Worm (Caenorhabditis elegans) whole organism, late embryonic: ENCODE results near the gene grd-13.

Source experiments
- C08G9.2 ChIP-seq: sonication (generic microtip); optimal IDR thresholded peaks from 2 replicates; lab custom pipeline; 2016; ENCODE audit warnings: mild to moderate bottlenecking, missing genetic modification characterization, moderate library complexity, missing compliant biosample characterization
- C38D4.7 ChIP-seq: fragments of 200-800 bp; sonication (Bioruptor generic); optimal IDR thresholded peaks from 2 replicates; lab custom pipeline; 2018; ENCODE audit warnings: mild to moderate bottlenecking, missing genetic modification characterization, moderate library complexity, missing compliant biosample characterization
- F13H6.1 ChIP-seq: sonication (generic microtip); optimal IDR thresholded peaks from 2 replicates; lab custom pipeline; 2016; ENCODE audit warnings: missing genetic modification characterization, missing compliant biosample characterization
- K02D7.2 ChIP-seq: sonication (generic microtip); optimal IDR thresholded peaks from 2 replicates; lab custom pipeline; 2017; ENCODE audit warnings: mild to moderate bottlenecking, missing genetic modification characterization, missing compliant biosample characterization
- K09A11.1 ChIP-seq: sonication (generic microtip); optimal IDR thresholded peaks from 2 replicates; lab custom pipeline; 2017; ENCODE audit warnings: antibody characterized with exemption, mild to moderate bottlenecking, missing genetic modification characterization, missing compliant biosample characterization; ENCODE audit not compliant: insufficient read depth
- T23F11.4 ChIP-seq: fragments of 200-800 bp; sonication (Bioruptor generic); optimal IDR thresholded peaks from 2 replicates; lab custom pipeline; 2018; ENCODE audit warnings: mild to moderate bottlenecking, missing genetic modification characterization, missing compliant biosample characterization
- ama-1 ChIP-seq: fragments of 150-350 bp; optimal IDR thresholded peaks from 2 replicates; lab custom pipeline; 2014
- ceh-14 ChIP-seq: sonication (generic microtip); optimal IDR thresholded peaks from 2 replicates; lab custom pipeline; 2016; ENCODE audit warnings: missing genotype, missing genetic modification characterization, missing compliant biosample characterization
- ceh-18 ChIP-seq: sonication (generic microtip); optimal IDR thresholded peaks from 2 replicates; lab custom pipeline; 2016; ENCODE audit warnings: missing genetic modification characterization, missing compliant biosample characterization
- ceh-19 ChIP-seq: fragments of 200-800 bp; sonication (Bioruptor generic); optimal IDR thresholded peaks from 2 replicates; lab custom pipeline; 2018; ENCODE audit warnings: mild to moderate bottlenecking, missing genetic modification characterization, missing compliant biosample characterization
- ceh-22 ChIP-seq: sonication (generic microtip); optimal IDR thresholded peaks from 2 replicates; lab custom pipeline; 2017; ENCODE audit warnings: missing biosample characterization, missing genetic modification characterization
- ceh-24 ChIP-seq: sonication (generic microtip); optimal IDR thresholded peaks from 2 replicates; lab custom pipeline; 2016; ENCODE audit warnings: mild to moderate bottlenecking, missing genetic modification characterization, missing compliant biosample characterization
- ceh-48 ChIP-seq: sonication (generic microtip); optimal IDR thresholded peaks from 2 replicates; lab custom pipeline; 2016; ENCODE audit warnings: missing genetic modification characterization, inconsistent platforms, missing compliant biosample characterization
- ceh-6 ChIP-seq: fragments of 200-800 bp; sonication (Bioruptor generic); optimal IDR thresholded peaks from 2 replicates; lab custom pipeline; 2018; ENCODE audit warnings: mild to moderate bottlenecking, missing genetic modification characterization, missing compliant biosample characterization
- che-1 ChIP-seq: sonication (generic microtip); optimal IDR thresholded peaks from 2 replicates; lab custom pipeline; 2016; ENCODE audit warnings: mild to moderate bottlenecking, missing genetic modification characterization, missing compliant biosample characterization
- dve-1 ChIP-seq: sonication (generic microtip); optimal IDR thresholded peaks from 2 replicates; lab custom pipeline; 2017; ENCODE audit warnings: antibody characterized with exemption, mild to moderate bottlenecking, missing genetic modification characterization, missing compliant biosample characterization
- elt-2 ChIP-seq: sonication (generic microtip); optimal IDR thresholded peaks from 2 replicates; lab custom pipeline; 2016; ENCODE audit warnings: missing genetic modification reagents, missing genetic modification characterization, missing compliant biosample characterization
- fax-1 ChIP-seq: sonication (generic microtip); optimal IDR thresholded peaks from 2 replicates; lab custom pipeline; 2016; ENCODE audit warnings: missing genotype, missing genetic modification characterization, missing compliant biosample characterization
- fkh-6 ChIP-seq: sonication (generic microtip); optimal IDR thresholded peaks from 2 replicates; lab custom pipeline; 2016; ENCODE audit warnings: missing genetic modification characterization, missing compliant biosample characterization
- hlh-15 ChIP-seq: sonication (generic microtip); optimal IDR thresholded peaks from 2 replicates; lab custom pipeline; 2016; ENCODE audit warnings: missing genetic modification characterization, missing compliant biosample characterization
- hlh-30 ChIP-seq: sonication (generic microtip); optimal IDR thresholded peaks from 2 replicates; lab custom pipeline; 2017; ENCODE audit warnings: antibody characterized with exemption, missing genetic modification characterization, missing compliant biosample characterization; ENCODE audit not compliant: insufficient read depth
- madf-2 ChIP-seq: sonication (generic microtip); optimal IDR thresholded peaks from 2 replicates; lab custom pipeline; 2017; ENCODE audit warnings: missing genetic modification characterization, missing compliant biosample characterization
- nhr-11 ChIP-seq: fragments of 150-350 bp; optimal IDR thresholded peaks from 2 replicates; lab custom pipeline; 2014; ENCODE audit warnings: missing biosample characterization, missing genetic modification characterization
- pag-3 ChIP-seq: sonication (generic microtip); optimal IDR thresholded peaks from 2 replicates; lab custom pipeline; 2016; ENCODE audit warnings: missing compliant biosample characterization, missing genetic modification characterization, borderline replicate concordance
- pat-9 ChIP-seq: fragments of 200-800 bp; sonication (Bioruptor generic); optimal IDR thresholded peaks from 2 replicates; lab custom pipeline; 2018; ENCODE audit warnings: mild to moderate bottlenecking, missing genetic modification characterization, moderate library complexity, missing compliant biosample characterization
- pha-2 ChIP-seq: sonication (generic microtip); optimal IDR thresholded peaks from 2 replicates; lab custom pipeline; 2017; ENCODE audit warnings: mild to moderate bottlenecking, missing genetic modification characterization, missing compliant biosample characterization
- pha-4 ChIP-seq: fragments of 150-350 bp; optimal IDR thresholded peaks from 2 replicates; lab custom pipeline; 2018; ENCODE audit warnings: missing biosample characterization, missing genetic modification reagents, missing genetic modification characterization
- sox-4 ChIP-seq: sonication (generic microtip); optimal IDR thresholded peaks from 2 replicates; lab custom pipeline; 2017; ENCODE audit warnings: mild to moderate bottlenecking, missing genetic modification characterization, inconsistent platforms, missing compliant biosample characterization
- syd-9 ChIP-seq: sonication (generic microtip); optimal IDR thresholded peaks from 2 replicates; lab custom pipeline; 2016; ENCODE audit warnings: mild to moderate bottlenecking, missing genetic modification characterization, moderate library complexity, missing compliant biosample characterization
- tbx-2 ChIP-seq: sonication (generic microtip); optimal IDR thresholded peaks from 2 replicates; lab custom pipeline; 2016; ENCODE audit warnings: missing genetic modification characterization, missing compliant biosample characterization
- ttx-3 ChIP-seq: sonication (generic microtip); optimal IDR thresholded peaks from 2 replicates; lab custom pipeline; 2016; ENCODE audit warnings: missing genetic modification reagents, missing genetic modification characterization, missing compliant biosample characterization
- unc-3 ChIP-seq, 2 experiments: fragments of 200-800 bp in 1 of 2; sonication (Bioruptor generic) in 1 of 2; sonication (generic microtip) in 1 of 2; conservative IDR thresholded peaks in 1 of 2; optimal IDR thresholded peaks in 1 of 2; 2 replicates each; pipeline versions ENCODE4 v1.3.6 to Lab custom; 2016 to 2022; ENCODE audit warnings: missing compliant biosample characterization in 2 of 2, missing genetic modification characterization in 2 of 2, missing genetic modification reagents in 1 of 2
- unc-42 ChIP-seq: sonication (generic microtip); optimal IDR thresholded peaks from 2 replicates; lab custom pipeline; 2016; ENCODE audit warnings: missing genotype, missing genetic modification characterization, missing compliant biosample characterization
- unc-86 ChIP-seq: sonication (generic microtip); optimal IDR thresholded peaks from 2 replicates; lab custom pipeline; 2016; ENCODE audit warnings: missing genetic modification characterization, missing compliant biosample characterization
- zip-5 ChIP-seq: sonication (generic microtip); optimal IDR thresholded peaks from 2 replicates; lab custom pipeline; 2016; ENCODE audit warnings: missing genetic modification characterization, missing compliant biosample characterization

Gene grd-13

DNA sequence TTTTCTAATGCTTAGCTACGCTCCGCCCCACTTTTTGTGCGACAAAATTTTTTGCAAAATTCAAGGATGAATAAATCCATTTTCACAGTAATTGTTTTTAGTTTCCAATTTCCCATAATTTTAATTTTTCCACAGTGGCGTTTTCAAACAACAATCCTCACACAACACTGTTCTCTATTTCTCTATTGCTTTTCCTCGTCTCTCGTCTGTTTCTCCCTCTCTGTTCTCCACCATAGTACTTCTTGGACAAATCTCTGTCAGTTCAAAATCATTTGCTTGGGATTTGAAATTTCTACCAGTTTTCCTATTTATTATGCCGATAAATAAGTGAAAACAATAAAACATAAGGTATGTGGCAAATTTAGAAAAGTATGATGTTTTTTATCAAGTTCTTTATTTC lies 25.1 kb downstream of the grd-13 start, which contains the start of gene F58E2.4 (continued):
- TF ChIP-seq nhr-11 (tag; lab: Kevin White, UChicago) = no peak

DNA sequence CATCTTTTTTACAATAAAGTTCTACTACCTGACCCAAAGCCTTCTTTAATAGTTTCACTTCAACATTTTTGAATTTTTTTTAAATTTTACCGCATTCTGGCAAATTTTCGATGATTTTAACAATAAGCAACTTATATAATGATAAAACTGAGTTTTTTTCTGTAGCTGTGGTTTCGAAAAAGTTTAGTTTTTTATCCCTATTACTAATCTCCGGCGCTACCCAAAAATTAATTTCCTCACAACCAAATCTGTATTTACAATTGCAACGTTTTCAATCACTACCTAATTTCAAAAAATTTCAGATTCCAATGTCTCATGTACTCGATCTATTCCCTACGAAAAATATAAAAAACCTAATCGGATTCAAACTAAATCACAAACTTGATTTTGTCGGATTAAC lies 29.0 kb downstream of the grd-13 start, which contains the start of gene F58E2.3:
Gene F58E2.3, plus strand, starts transcription at position 301 of the 400 bp plus-strand sequence.
- no peak for TF ChIP-seq T23F11.4 (GFP tag; lab: Kevin White, UChicago)
- no peak for TF ChIP-seq fkh-6 (tag; lab: Kevin White, UChicago)
- TF ChIP-seq ama-1 (lab: Kevin White, UChicago) = no peak
- TF ChIP-seq K02D7.2 (tag; lab: Kevin White, UChicago) = no peak
- no peak for TF ChIP-seq ceh-19 (GFP tag; lab: Kevin White, UChicago)
- no peak for TF ChIP-seq nhr-11 (tag; lab: Kevin White, UChicago)
- no peak for TF ChIP-seq K09A11.1
- no peak for TF ChIP-seq ceh-6 (GFP tag; lab: Kevin White, UChicago)
- no peak for TF ChIP-seq madf-2 (tag; lab: Kevin White, UChicago)
- no peak for TF ChIP-seq unc-3 (GFP tag; conservative IDR thresholded peaks at IDR 0.05; lab: Robert Waterston, UW)
- TF ChIP-seq unc-3 (tag; optimal IDR thresholded peaks at IDR 0.05; lab: Kevin White, UChicago) = no peak
- no peak for TF ChIP-seq che-1 (tag; lab: Kevin White, UChicago)
- no peak for TF ChIP-seq F13H6.1 (tag; lab: Kevin White, UChicago)
- no peak for TF ChIP-seq dve-1 (tag; lab: Kevin White, UChicago)
- TF ChIP-seq ceh-14 (tag; lab: Kevin White, UChicago) = no peak

ce11 chrIV:3467751-3468150 lies 29.6 kb downstream of the grd-13 start:
- no peak for TF ChIP-seq K09A11.1
- no peak for TF ChIP-seq che-1 (tag; lab: Kevin White, UChicago)
- no peak for TF ChIP-seq C08G9.2 (tag; lab: Kevin White, UChicago)
- no peak for TF ChIP-seq sox-4 (tag; lab: Kevin White, UChicago)
- no peak for TF ChIP-seq nhr-11 (tag; lab: Kevin White, UChicago)
- no peak for TF ChIP-seq unc-86
- no peak for TF ChIP-seq unc-42 (tag; lab: Kevin White, UChicago)
- TF ChIP-seq syd-9 (tag; lab: Kevin White, UChicago) = no peak
- no peak for TF ChIP-seq tbx-2 (tag; lab: Kevin White, UChicago)
- no peak for TF ChIP-seq pha-4 (tag; lab: Kevin White, UChicago)
- no peak for TF ChIP-seq pha-2 (tag; lab: Kevin White, UChicago)
- TF ChIP-seq dve-1 (tag; lab: Kevin White, UChicago) = no peak
- no peak for TF ChIP-seq hlh-15 (tag; lab: Kevin White, UChicago)
- TF ChIP-seq, all 69 proteins: peak for 0

DNA sequence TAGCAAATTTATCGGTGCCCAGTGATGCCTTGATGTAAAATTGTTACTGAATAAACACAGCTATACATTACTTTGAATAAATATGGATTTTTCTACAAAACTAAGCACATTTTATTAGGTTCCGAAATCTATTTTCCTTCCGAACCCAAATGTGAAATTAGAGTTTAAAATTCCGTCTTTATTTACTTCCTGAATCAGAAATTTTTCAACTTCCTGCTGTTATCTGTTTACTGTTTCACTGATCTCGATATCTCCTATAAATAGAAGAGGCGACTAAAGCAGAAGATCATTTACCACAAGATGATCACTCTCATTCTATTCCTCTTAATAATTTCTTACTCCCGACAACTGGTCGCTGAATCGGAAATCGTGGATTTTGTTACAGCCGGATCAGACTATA lies 31.6 kb downstream of the grd-13 start, which contains the start of gene F58E2.2:
Gene F58E2.2, plus strand, starts transcription at position 301 of the 400 bp plus-strand sequence.
- TF ChIP-seq pag-3 (tag; lab: Kevin White, UChicago) (no peak), che-1 (tag; lab: Kevin White, UChicago) (no peak), zip-5 (tag; lab: Kevin White, UChicago) (no peak), ceh-24 (no peak), elt-2 (tag; lab: Kevin White, UChicago) (no peak), ceh-18 (tag; lab: Kevin White, UChicago) (no peak), unc-86 (no peak), C08G9.2 (tag; lab: Kevin White, UChicago) (no peak), ceh-22 (tag; lab: Kevin White, UChicago) (no peak), ceh-48 (tag; lab: Kevin White, UChicago) (no peak), fax-1 (no peak), C38D4.7 (GFP tag; lab: Kevin White, UChicago) (no peak), syd-9 (tag; lab: Kevin White, UChicago) (no peak), ceh-6 (GFP tag; lab: Kevin White, UChicago) (no peak), ttx-3 (no peak), hlh-30 (tag; lab: Kevin White, UChicago) (no peak), pha-2 (tag; lab: Kevin White, UChicago) (no peak), K09A11.1 (no peak), ama-1 (lab: Kevin White, UChicago) (no peak), pat-9 (tag; lab: Kevin White, UChicago) (no peak)
